Worm (Caenorhabditis elegans) whole organism, midembryonic: ENCODE measurements around the gene lrpr-1.

ENCODE experiments used
- T22C8.4 ChIP-seq: fragments of 200-800 bp; sonication (Bioruptor generic); IDR thresholded peaks from 2 replicates; pipeline ENCODE4 v1.3.6; 2022; ENCODE audit warnings: missing genetic modification characterization, missing compliant biosample characterization
- cog-1 ChIP-seq: sonication (generic microtip); optimal IDR thresholded peaks from 2 replicates; lab custom pipeline; 2016; ENCODE audit warnings: missing genetic modification characterization, missing compliant biosample characterization
- flt-1 ChIP-seq: fragments of 200-800 bp; sonication (Bioruptor generic); IDR thresholded peaks from 2 replicates; pipeline ENCODE4 v1.3.6; 2022; ENCODE audit warnings: missing genetic modification characterization, missing compliant biosample characterization
- klf-2 ChIP-seq: fragments of 200-800 bp; sonication (Bioruptor generic); conservative IDR thresholded peaks from 2 replicates; pipeline ENCODE4 v1.3.6; 2022; ENCODE audit warnings: missing genetic modification reagents, missing genetic modification characterization, missing compliant biosample characterization
- med-1 ChIP-seq: sonication (generic microtip); optimal IDR thresholded peaks from 2 replicates; lab custom pipeline; 2017; ENCODE audit warnings: missing genetic modification characterization, mild to moderate bottlenecking, missing compliant biosample characterization, antibody characterized with exemption, missing genetic modification reagents; ENCODE audit not compliant: insufficient read depth
- ref-1 ChIP-seq: fragments of 200-800 bp; sonication (Bioruptor generic); conservative IDR thresholded peaks from 2 replicates; pipeline ENCODE4 v1.3.6; 2022; ENCODE audit warnings: missing genetic modification reagents, missing genetic modification characterization, missing compliant biosample characterization
- tab-1 ChIP-seq: fragments of 200-800 bp; sonication (Bioruptor generic); IDR thresholded peaks from 2 replicates; pipeline ENCODE4 v1.3.6; 2022; ENCODE audit warnings: missing genetic modification characterization, missing compliant biosample characterization
- ztf-23 ChIP-seq: fragments of 200-800 bp; sonication (Bioruptor generic); IDR thresholded peaks from 2 replicates; pipeline ENCODE4 v1.3.6; 2022; ENCODE audit warnings: missing genetic modification reagents, missing genetic modification characterization, missing compliant biosample characterization
- ztf-29 ChIP-seq: fragments of 200-800 bp; sonication (Bioruptor generic); IDR thresholded peaks from 2 replicates; pipeline ENCODE4 v1.3.6; 2022; ENCODE audit warnings: missing genetic modification reagents, missing genetic modification characterization, missing compliant biosample characterization

Gene lrpr-1

ce11 chrV:5939503-5940072 is 21.9 kb upstream of the lrpr-1 start, which contains the start of gene syf-3:
Gene syf-3, plus strand, starts transcription at chrV:5940022.
- TF ChIP-seq med-1 (GFP tag; lab: Kevin White, UChicago), result no peak

ce11 chrV:5936691-5937090 is 19.0 kb upstream of the lrpr-1 start, which contains the start of the genes M03F8.5 and M03F8.7:
Gene M03F8.5, minus strand, starts transcription at chrV:5936791.
Gene M03F8.7, plus strand, starts transcription at chrV:5936939.
- TF ChIP-seq flt-1 (no peak), klf-2 (GFP tag; lab: Robert Waterston, UW) (no peak), cog-1 (tag; lab: Kevin White, UChicago) (no peak), tab-1 (GFP tag; lab: Robert Waterston, UW) (no peak), ztf-23 (GFP tag; lab: Robert Waterston, UW) (no peak), ztf-29 (GFP tag; lab: Robert Waterston, UW) (no peak), ref-1 (GFP tag; lab: Robert Waterston, UW) (no peak), T22C8.4 (GFP tag; lab: Robert Waterston, UW) (no peak), med-1 (GFP tag; lab: Kevin White, UChicago) (no peak)

DNA sequence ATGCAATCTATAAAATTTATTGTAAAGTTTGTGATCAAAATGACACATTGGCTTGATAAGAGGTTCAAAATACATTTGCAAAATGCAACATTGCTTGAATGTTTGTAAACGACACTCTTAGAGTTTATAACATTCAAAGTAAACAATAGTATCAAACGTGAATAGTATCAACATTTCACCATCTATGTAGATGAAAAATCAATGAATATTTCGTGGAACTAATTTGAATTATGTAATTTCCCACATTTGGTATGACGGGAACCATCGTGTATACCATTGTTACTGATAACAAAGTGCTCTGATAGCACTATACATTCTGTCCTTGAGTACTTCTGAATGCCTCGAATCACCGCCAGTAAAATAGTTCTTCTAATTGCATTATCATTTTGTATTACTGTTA is 12.9 kb upstream of the lrpr-1 start, which contains the start of gene galt-1:
galt-1 (plus strand) TSS at position 318 of the 400 bp plus-strand sequence.
- TF ChIP-seq tab-1 (GFP tag; lab: Robert Waterston, UW) (no peak), ztf-23 (GFP tag; lab: Robert Waterston, UW) (no peak), klf-2 (GFP tag; lab: Robert Waterston, UW) (no peak), ref-1 (GFP tag; lab: Robert Waterston, UW) (no peak), cog-1 (tag; lab: Kevin White, UChicago) (no peak), T22C8.4 (GFP tag; lab: Robert Waterston, UW) (no peak), med-1 (GFP tag; lab: Kevin White, UChicago) (no peak), flt-1 (no peak), ztf-29 (GFP tag; lab: Robert Waterston, UW) (no peak)

DNA sequence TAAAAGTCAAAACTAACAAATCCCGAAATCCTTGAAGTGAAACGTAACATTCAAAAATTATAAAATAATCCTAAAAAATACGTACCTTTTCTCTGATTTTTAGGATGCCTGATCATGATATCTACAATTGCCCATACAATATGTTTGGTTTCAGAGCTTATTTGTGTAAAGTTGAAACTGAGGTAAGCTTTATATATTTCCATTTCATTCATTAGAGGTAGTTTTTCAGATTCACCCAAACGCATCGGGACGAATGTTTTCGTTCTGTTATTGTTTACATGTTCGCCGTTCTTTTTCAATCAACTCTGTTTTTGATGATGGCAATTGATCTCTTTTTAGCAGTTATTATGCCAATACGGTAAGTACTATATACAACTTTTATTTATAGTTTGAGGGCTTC is 10.3 kb upstream of the lrpr-1 start:
- TF ChIP-seq cog-1 (tag; lab: Kevin White, UChicago), result no peak
- TF ChIP-seq ztf-29 (GFP tag; lab: Robert Waterston, UW), result no peak
- TF ChIP-seq klf-2 (GFP tag; lab: Robert Waterston, UW), result no peak
- no peak for TF ChIP-seq tab-1 (GFP tag; lab: Robert Waterston, UW)
- no peak for TF ChIP-seq T22C8.4 (GFP tag; lab: Robert Waterston, UW)
- TF ChIP-seq ref-1 (GFP tag; lab: Robert Waterston, UW), result no peak
- TF ChIP-seq ztf-23 (GFP tag; lab: Robert Waterston, UW), result no peak
- TF ChIP-seq med-1 (GFP tag; lab: Kevin White, UChicago), result no peak
- TF ChIP-seq flt-1, result no peak

ce11 chrV:5927347-5927746 is 9.7 kb upstream of the lrpr-1 start, which contains the start of gene srsx-17:
Gene srsx-17, plus strand, starts transcription at chrV:5927647.
- TF ChIP-seq ztf-23 (GFP tag; lab: Robert Waterston, UW) (no peak), tab-1 (GFP tag; lab: Robert Waterston, UW) (no peak), med-1 (GFP tag; lab: Kevin White, UChicago) (no peak), flt-1 (no peak), ztf-29 (GFP tag; lab: Robert Waterston, UW) (no peak), klf-2 (GFP tag; lab: Robert Waterston, UW) (no peak), cog-1 (tag; lab: Kevin White, UChicago) (no peak), T22C8.4 (GFP tag; lab: Robert Waterston, UW) (no peak), ref-1 (GFP tag; lab: Robert Waterston, UW) (no peak)

ce11 chrV:5922236-5922635 is 4.5 kb upstream of the lrpr-1 start, which contains the start of gene srsx-18:
Gene srsx-18, plus strand, starts transcription at chrV:5922536.
- TF ChIP-seq klf-2 (GFP tag; lab: Robert Waterston, UW) (no peak), cog-1 (tag; lab: Kevin White, UChicago) (no peak), flt-1 (no peak), T22C8.4 (GFP tag; lab: Robert Waterston, UW) (no peak), tab-1 (GFP tag; lab: Robert Waterston, UW) (no peak), ztf-29 (GFP tag; lab: Robert Waterston, UW) (no peak), med-1 (GFP tag; lab: Kevin White, UChicago) (no peak), ztf-23 (GFP tag; lab: Robert Waterston, UW) (no peak), ref-1 (GFP tag; lab: Robert Waterston, UW) (no peak)

ce11 chrV:5921761-5922160 is 4.1 kb upstream of the lrpr-1 start:
- TF ChIP-seq ztf-23 (GFP tag; lab: Robert Waterston, UW), result no peak

- TF ChIP-seq med-1 (GFP tag; lab: Kevin White, UChicago), result no peak
- TF ChIP-seq tab-1 (GFP tag; lab: Robert Waterston, UW), result no peak
These were observed 2.2 kb upstream of the lrpr-1 start, which contains the start of gene C04E6.12 for ce11 chrV:5919887-5920286. Gene C04E6.12, minus strand, starts transcription at chrV:5919987.

DNA sequence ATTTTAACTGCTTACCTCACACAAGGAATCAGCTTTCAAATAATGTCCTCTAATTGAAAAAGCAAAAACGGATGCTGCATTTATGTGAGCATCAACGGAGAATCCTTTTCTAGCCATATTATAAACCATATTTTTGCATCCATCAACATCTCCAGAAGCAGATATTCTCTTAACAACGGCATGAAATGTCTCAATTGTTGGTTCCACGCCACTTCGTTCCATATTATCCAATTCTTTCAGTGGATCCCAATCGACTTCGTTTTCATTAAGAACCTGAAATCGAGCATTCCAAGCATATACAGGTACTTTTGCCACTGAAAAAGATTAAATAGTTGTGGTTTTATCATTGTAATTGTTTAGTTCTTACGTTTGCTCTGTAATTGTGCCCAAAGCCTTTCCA is 829 bp downstream of the lrpr-1 start:
- TF ChIP-seq ztf-29 (GFP tag; lab: Robert Waterston, UW), result no peak
- no peak for TF ChIP-seq ref-1 (GFP tag; lab: Robert Waterston, UW)
- TF ChIP-seq T22C8.4 (GFP tag; lab: Robert Waterston, UW), result no peak

- TF ChIP-seq ztf-29 (GFP tag; lab: Robert Waterston, UW), result no peak
- TF ChIP-seq cog-1 (tag; lab: Kevin White, UChicago), result no peak
- no peak for TF ChIP-seq med-1 (GFP tag; lab: Kevin White, UChicago)
- TF ChIP-seq flt-1, result no peak
- no peak for TF ChIP-seq ref-1 (GFP tag; lab: Robert Waterston, UW)
- TF ChIP-seq ztf-23 (GFP tag; lab: Robert Waterston, UW), result no peak
- no peak for TF ChIP-seq T22C8.4 (GFP tag; lab: Robert Waterston, UW)
- no peak for TF ChIP-seq tab-1 (GFP tag; lab: Robert Waterston, UW)
These were observed 5.3 kb downstream of the lrpr-1 start, which contains the start of gene C04E6.13 for ce11 chrV:5912426-5912825. Gene C04E6.13, plus strand, starts transcription at chrV:5912726.
